Fruit fly (Drosophila melanogaster): ENCODE measurements around the gene kon.

kon gene

DNA sequence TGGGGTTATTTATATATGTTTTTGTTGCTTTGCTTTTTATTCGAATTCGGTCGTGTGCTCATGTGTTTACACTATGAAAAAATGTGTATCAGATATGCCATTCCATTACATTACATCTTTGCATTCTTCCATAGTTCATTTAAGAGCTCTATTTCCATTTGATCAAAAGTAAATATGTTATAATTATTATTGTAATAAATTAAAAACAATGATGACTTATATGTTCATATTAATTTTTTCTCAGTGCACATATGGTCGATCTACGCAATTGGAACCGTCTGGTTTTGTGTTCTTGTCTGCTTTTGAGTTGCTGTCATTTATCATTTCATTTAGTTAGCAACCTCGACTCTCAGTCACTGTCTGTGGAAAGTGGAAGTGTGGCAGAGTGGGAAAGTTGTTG, 26.3 kb downstream of the kon start (continued):
- TF ChIP-seq unpg (GFP tag; optimal IDR thresholded peaks at IDR 0.05) (peak; percentile 95), CG7556 (GFP tag; optimal IDR thresholded peaks at IDR 0.05) (peak; percentile 92), cato (GFP tag; optimal IDR thresholded peaks at IDR 0.05; ENCODE audit: borderline replicate concordance) (peak; percentile 69), Jarid2 (GFP tag; optimal IDR thresholded peaks at IDR 0.05) (peak; percentile 50), CG11093 (GFP tag; IDR thresholded peaks at IDR 0.05) (peak; percentile 87), CG10366 (GFP tag; IDR thresholded peaks at IDR 0.05) (peak; percentile 84), Antp (GFP tag; optimal IDR thresholded peaks at IDR 0.05) (no peak), fd3F (GFP tag; optimal IDR thresholded peaks at IDR 0.05) (no peak), CG10431 (GFP tag; optimal IDR thresholded peaks at IDR 0.05) (peak; percentile 88), Med (GFP tag) (peak; percentile 82), HLH3B (GFP tag; IDR thresholded peaks at IDR 0.05) (peak; percentile 96), abd-A (tag; optimal IDR thresholded peaks at IDR 0.05) (no peak), dysf (GFP tag; IDR thresholded peaks at IDR 0.05) (peak; percentile 94), Poxn (GFP tag; IDR thresholded peaks at IDR 0.05) (0 out of 2 replicates have a peak, but pooled peaks have one; percentile 37), inv (GFP tag; IDR thresholded peaks at IDR 0.05; ENCODE audit: partially characterized antibody) (no peak), CG14014 (GFP tag; IDR thresholded peaks at IDR 0.05) (peak; percentile 89), CG12769 (tag; optimal IDR thresholded peaks at IDR 0.05) (no peak), Hr78 (GFP tag; optimal IDR thresholded peaks at IDR 0.05) (peak in 1 of 2 experiments; percentile 91), YL-1 (GFP tag; optimal IDR thresholded peaks at IDR 0.05) (peak; percentile 56), CG34224 (GFP tag; IDR thresholded peaks at IDR 0.05; ENCODE audit: partially characterized antibody) (no peak), CG15269 (tag; optimal IDR thresholded peaks at IDR 0.05) (no peak), slp2 (GFP tag; optimal IDR thresholded peaks at IDR 0.05) (peak; percentile 55), Optix (GFP tag; IDR thresholded peaks at IDR 0.05) (0 out of 3 replicates have a peak, but pooled peaks have one; percentile 34), TFAM (GFP tag; optimal IDR thresholded peaks at IDR 0.05) (no peak), toy (GFP tag; IDR thresholded peaks at IDR 0.05) (peak; percentile 68), pnt (GFP tag; optimal IDR thresholded peaks at IDR 0.05) (peak; percentile 53), CG15073 (GFP tag; optimal IDR thresholded peaks at IDR 0.05) (peak; percentile 39), CG8478 (optimal IDR thresholded peaks at IDR 0.05) (no peak), Hand (GFP tag; optimal IDR thresholded peaks at IDR 0.05) (peak; percentile 56), Dbx (GFP tag; IDR thresholded peaks at IDR 0.05) (peak; percentile 85), aop (GFP tag; IDR thresholded peaks at IDR 0.05) (no peak), CG10654 (GFP tag; optimal IDR thresholded peaks at IDR 0.05) (peak; percentile 86), Blimp-1 (GFP tag; optimal IDR thresholded peaks at IDR 0.05) (peak; percentile 96), dpn (GFP tag; optimal IDR thresholded peaks at IDR 0.05) (peak; percentile 50 to 87), Myb (GFP tag; optimal IDR thresholded peaks at IDR 0.05) (no peak), dmrt99B (tag; optimal IDR thresholded peaks at IDR 0.05) (peak; percentile 94), CG11723 (GFP tag; optimal IDR thresholded peaks at IDR 0.05) (peak; percentile 72), D (optimal IDR thresholded peaks at IDR 0.05) (no peak), D (GFP tag; optimal IDR thresholded peaks at IDR 0.05) (peak; percentile 89), zfh2 (GFP tag; optimal IDR thresholded peaks at IDR 0.05) (no peak), CG42726 (GFP tag; IDR thresholded peaks at IDR 0.05; ENCODE audit: partially characterized antibody) (no peak), dm (GFP tag; optimal IDR thresholded peaks at IDR 0.05) (peak; percentile 5), cas (GFP tag; IDR thresholded peaks at IDR 0.05) (0 out of 2 replicates have a peak, but pooled peaks have one; percentile 47), CG8290 (GFP tag; optimal IDR thresholded peaks at IDR 0.05) (peak; percentile 93), CG8290 (tag; optimal IDR thresholded peaks at IDR 0.05) (peak in 1 of 2 experiments; percentile 46), HLHmδ (GFP tag; optimal IDR thresholded peaks at IDR 0.05) (no peak), Xrp1 (GFP tag; IDR thresholded peaks at IDR 0.05) (peak; percentile 98), CG7928 (GFP tag; optimal IDR thresholded peaks at IDR 0.05) (peak; percentile 4), CG8281 (tag; optimal IDR thresholded peaks at IDR 0.05) (peak; percentile 66), kay (GFP tag; optimal IDR thresholded peaks at IDR 0.05) (peak; percentile 80), lola (GFP tag; optimal IDR thresholded peaks at IDR 0.05) (peak in 1 of 3 experiments; percentile 95)
